Fruit fly (Drosophila melanogaster): Measurements from ENCODE around the gene frma.

frma gene

DNA sequence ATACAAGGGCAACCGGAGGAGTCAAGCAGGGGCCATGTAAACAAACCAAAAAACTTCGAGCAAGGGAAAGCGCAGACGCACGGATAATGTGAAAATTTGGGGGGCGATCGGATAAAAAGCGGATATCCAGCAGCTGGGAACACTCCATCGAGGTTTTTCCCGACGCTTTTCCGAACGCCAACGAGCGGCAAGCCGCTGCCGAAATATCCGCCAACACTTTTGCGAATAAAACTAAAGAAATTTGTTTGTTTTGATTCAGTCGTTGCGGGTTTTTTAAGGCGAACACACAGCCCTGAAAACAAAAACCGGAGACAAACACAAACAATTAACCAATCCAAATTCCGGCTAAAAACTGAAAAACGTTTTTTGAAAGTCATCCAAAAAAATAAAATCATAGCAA is 49.4 kb downstream of the frma start, which contains the start of gene SPR:
Gene SPR, plus strand, starts transcription at position 253 of the 400 bp plus-strand sequence.
- TF ChIP-seq CG8478 (optimal IDR thresholded peaks at IDR 0.05), result no peak
- TF ChIP-seq pan (optimal IDR thresholded peaks at IDR 0.05), result no peak
- TF ChIP-seq Dll (optimal IDR thresholded peaks at IDR 0.05), result no peak
- TF ChIP-seq EcR (GFP tag; optimal IDR thresholded peaks at IDR 0.05), result no peak
- TF ChIP-seq usp (GFP tag; optimal IDR thresholded peaks at IDR 0.05), result no peak
- no peak for TF ChIP-seq psq (optimal IDR thresholded peaks at IDR 0.05)
